Worm (Caenorhabditis elegans) whole organism, young adult: ENCODE data around the gene H25K10.4.

Source experiments
- rec-8 ChIP-seq, 2 experiments: sonication (generic microtip); optimal IDR thresholded peaks; 2 replicates each; lab custom pipeline; 2016; ENCODE audit warnings: mild to moderate bottlenecking in 2 of 2, missing genetic modification characterization in 2 of 2, missing genetic modification reagents in 2 of 2, missing genotype in 2 of 2, missing biosample characterization in 1 of 2, missing compliant biosample characterization in 1 of 2, moderate library complexity in 1 of 2
- snpc-4 ChIP-seq, 5 experiments: fragments of 150-350 bp in 1 of 5; sonication (generic microtip) in 4 of 5; optimal IDR thresholded peaks; 2 replicates each; lab custom pipeline; 2014 to 2018; ENCODE audit warnings: missing genetic modification characterization in 5 of 5, missing biosample characterization in 3 of 5, antibody characterized with exemption in 2 of 5, mild to moderate bottlenecking in 2 of 5, missing compliant biosample characterization in 2 of 5, missing genotype in 2 of 5, moderate library complexity in 2 of 5, missing genetic modification reagents in 1 of 5

DNA sequence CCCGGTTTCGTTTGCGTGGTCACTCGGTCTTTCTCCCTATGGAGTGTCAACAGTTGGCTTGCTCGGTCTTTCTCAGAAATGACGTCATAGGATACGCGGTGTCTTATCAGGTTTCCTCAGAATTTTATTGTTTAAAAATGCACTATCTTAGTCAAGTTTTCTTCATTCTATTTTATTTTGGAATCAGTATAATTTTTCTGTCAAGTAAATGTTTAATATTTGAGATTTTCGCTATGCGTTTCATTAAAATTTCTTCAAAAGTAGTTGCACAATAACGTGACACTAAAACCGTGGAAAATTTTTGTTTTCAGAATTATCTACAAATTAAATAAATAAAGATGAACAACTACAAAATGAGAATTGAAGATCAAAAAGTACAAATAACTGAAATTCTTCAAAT is 31.5 kb downstream of the H25K10.4 start, which contains the start of gene hlh-31:
- TF ChIP-seq snpc-4 (GFP tag; optimal IDR thresholded peaks at IDR 0.05; lab: Kevin White, UChicago), result no peak
- no peak for TF ChIP-seq snpc-4 (tag; optimal IDR thresholded peaks at IDR 0.05; lab: Kevin White, UChicago)
- TF ChIP-seq rec-8 (tag; optimal IDR thresholded peaks at IDR 0.05; lab: Kevin White, UChicago), result no peak
